Worm (Caenorhabditis elegans) whole organism, late embryonic: Measurements from ENCODE around the gene F11G11.5.

ENCODE experiments used
- C38D4.7 ChIP-seq: fragments of 200-800 bp; sonication (Bioruptor generic); optimal IDR thresholded peaks from 2 replicates; lab custom pipeline; 2018; ENCODE audit warnings: mild to moderate bottlenecking, missing genetic modification characterization, moderate library complexity, missing compliant biosample characterization
- elt-4 ChIP-seq: sonication (generic microtip); optimal IDR thresholded peaks from 2 replicates; lab custom pipeline; 2016; ENCODE audit warnings: missing genetic modification characterization, missing compliant biosample characterization
- pha-4 ChIP-seq: fragments of 150-350 bp; optimal IDR thresholded peaks from 2 replicates; lab custom pipeline; 2018; ENCODE audit warnings: missing biosample characterization, missing genetic modification reagents, missing genetic modification characterization
- ztf-16 ChIP-seq: sonication (generic microtip); optimal IDR thresholded peaks from 2 replicates; lab custom pipeline; 2017; ENCODE audit warnings: missing genetic modification characterization, missing compliant biosample characterization

DNA sequence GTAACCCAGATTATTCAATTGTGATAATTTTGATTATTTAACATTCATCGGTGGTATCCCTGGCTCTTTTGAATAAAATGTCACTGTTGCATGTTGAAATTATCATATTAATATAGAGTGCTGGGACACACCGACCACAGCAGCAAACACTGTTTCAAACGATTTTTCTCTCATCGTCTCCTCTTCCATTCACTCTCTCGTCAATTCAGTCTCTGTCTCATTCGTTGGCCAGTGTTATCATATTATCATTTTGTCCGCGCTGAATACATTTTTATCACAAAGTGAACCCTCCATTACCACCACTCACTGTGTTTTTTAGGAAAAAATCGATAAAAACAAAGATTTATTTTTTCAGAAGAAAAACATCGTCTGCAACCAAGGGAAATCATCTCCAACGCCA lies 637 bp upstream of the F11G11.5 start:
- TF ChIP-seq elt-4 (tag; lab: Kevin White, UChicago): no peak
- TF ChIP-seq pha-4 (tag; lab: Kevin White, UChicago): no peak
- TF ChIP-seq C38D4.7 (GFP tag; lab: Kevin White, UChicago): no peak
- no peak for TF ChIP-seq ztf-16 (tag; lab: Kevin White, UChicago)
